Fruit fly (Drosophila melanogaster): ENCODE results near the gene CG31710.

DNA sequence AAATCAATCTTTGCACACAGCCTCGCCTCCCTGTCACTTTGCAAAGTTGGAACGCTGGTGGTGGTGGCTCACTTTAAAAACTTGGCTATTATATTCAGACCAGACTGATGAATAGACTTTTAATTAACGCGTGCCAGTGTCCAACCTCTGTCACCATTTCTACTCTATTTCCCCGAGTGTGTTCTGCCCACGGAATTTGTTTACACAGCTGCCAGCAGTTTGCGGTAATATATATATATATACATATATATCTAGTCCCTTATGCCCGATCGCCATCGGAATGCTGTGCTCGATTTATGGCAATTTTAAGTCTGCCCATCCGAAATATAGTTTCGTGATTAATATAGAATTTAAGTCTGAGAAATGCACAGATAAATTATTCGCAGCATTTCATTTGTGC, 26.0 kb downstream of the CG31710 start:
- TF ChIP-seq bab1 (GFP tag; optimal IDR thresholded peaks at IDR 0.05): no peak
- no peak for TF ChIP-seq Hr96 (GFP tag; optimal IDR thresholded peaks at IDR 0.05)
- TF ChIP-seq kay (GFP tag; ENCODE audit: borderline replicate concordance): no peak
- no peak for TF ChIP-seq toe (GFP tag; optimal IDR thresholded peaks at IDR 0.05)
- TF ChIP-seq CG7101 (tag; optimal IDR thresholded peaks at IDR 0.05): no peak

Measured in whole organism, adult.